Worm (Caenorhabditis elegans) whole organism, L4 larva: Measurements from ENCODE around the gene T01G5.6.

Experiments
- F10B5.3 ChIP-seq: sonication (generic microtip); optimal IDR thresholded peaks from 2 replicates; lab custom pipeline; 2016; ENCODE audit warnings: mild to moderate bottlenecking, missing genetic modification characterization, missing compliant biosample characterization
- Y105C5A.15 ChIP-seq: fragments of 200-800 bp; sonication (Bioruptor generic); IDR thresholded peaks from 2 replicates; pipeline ENCODE4 v1.3.6; 2022; ENCODE audit warnings: missing genetic modification characterization, missing compliant biosample characterization
- aly-2 ChIP-seq: sonication (generic microtip); optimal IDR thresholded peaks from 2 replicates; lab custom pipeline; 2018; ENCODE audit warnings: missing biosample characterization, missing genetic modification characterization
- arid-1 ChIP-seq: fragments of 200-800 bp; sonication (Bioruptor generic); conservative IDR thresholded peaks from 2 replicates; pipeline ENCODE4 v1.3.6; 2022; ENCODE audit warnings: missing genetic modification reagents, missing genetic modification characterization, missing compliant biosample characterization
- ceh-20 ChIP-seq: fragments of 200-800 bp; sonication (Bioruptor generic); IDR thresholded peaks from 2 replicates; pipeline ENCODE4 v1.3.6; 2022; ENCODE audit warnings: missing genetic modification reagents, missing genetic modification characterization, missing compliant biosample characterization
- daf-19 ChIP-seq: fragments of 200-800 bp; sonication (Bioruptor generic); conservative IDR thresholded peaks from 2 replicates; pipeline ENCODE4 v1.3.6; 2022; ENCODE audit warnings: missing genetic modification characterization, missing compliant biosample characterization
- duxl-1 ChIP-seq: sonication (generic microtip); optimal IDR thresholded peaks from 2 replicates; lab custom pipeline; 2016; ENCODE audit warnings: mild to moderate bottlenecking, missing genetic modification characterization, moderate library complexity, missing compliant biosample characterization; ENCODE audit not compliant: poor library complexity
- gei-8 ChIP-seq: fragments of 200-800 bp; sonication (Bioruptor generic); optimal IDR thresholded peaks from 2 replicates; lab custom pipeline; 2018; ENCODE audit warnings: mild to moderate bottlenecking, missing genetic modification characterization, missing compliant biosample characterization
- mxl-2 ChIP-seq: fragments of 200-800 bp; sonication (Bioruptor generic); conservative IDR thresholded peaks from 2 replicates; pipeline ENCODE4 v1.3.6; 2022; ENCODE audit warnings: missing genetic modification reagents, missing genetic modification characterization, missing compliant biosample characterization
- php-3 ChIP-seq: fragments of 200-800 bp; sonication (Bioruptor generic); IDR thresholded peaks from 2 replicates; pipeline ENCODE4 v1.3.6; 2022; ENCODE audit warnings: missing genetic modification reagents, missing genetic modification characterization, missing compliant biosample characterization
- skn-1 ChIP-seq: fragments of 150-350 bp; optimal IDR thresholded peaks from 2 replicates; lab custom pipeline; 2014; ENCODE audit warnings: missing biosample characterization, missing genetic modification characterization
- snpc-4 ChIP-seq: fragments of 150-350 bp; optimal IDR thresholded peaks from 2 replicates; lab custom pipeline; 2014; ENCODE audit warnings: missing biosample characterization, missing genetic modification characterization
- unc-39 ChIP-seq: sonication (generic microtip); optimal IDR thresholded peaks from 2 replicates; lab custom pipeline; 2017; ENCODE audit warnings: missing biosample characterization, missing genetic modification characterization
- zag-1 ChIP-seq: fragments of 150-350 bp; optimal IDR thresholded peaks from 2 replicates; lab custom pipeline; 2014; ENCODE audit warnings: missing biosample characterization, missing genetic modification characterization

DNA sequence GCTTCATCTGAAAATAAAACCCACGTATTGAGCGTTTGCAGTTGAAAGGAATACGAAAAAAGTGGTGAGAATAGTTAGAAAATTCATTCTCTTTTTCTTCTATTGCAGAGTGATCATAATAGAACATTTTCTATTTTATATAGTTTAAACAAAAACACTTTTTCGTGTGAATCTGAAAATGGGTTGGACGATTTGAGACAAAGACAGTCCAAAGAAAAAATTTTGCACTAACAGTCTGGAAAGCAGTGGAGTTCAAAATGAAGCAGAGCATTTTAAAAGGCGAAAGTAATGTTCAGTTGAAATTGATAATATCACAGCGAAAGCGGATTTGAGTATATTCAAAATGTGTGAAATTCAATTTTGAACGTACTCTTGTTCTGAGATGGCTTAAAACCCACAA lies 25.3 kb downstream of the T01G5.6 start, which contains the start of gene C01G10.18:
- TF ChIP-seq unc-39 (tag; lab: Kevin White, UChicago) (no peak), duxl-1 (tag; lab: Kevin White, UChicago) (no peak), php-3 (no peak), snpc-4 (tag; lab: Kevin White, UChicago) (no peak), F10B5.3 (tag; lab: Kevin White, UChicago) (no peak), gei-8 (GFP tag; lab: Kevin White, UChicago) (no peak), arid-1 (GFP tag; lab: Robert Waterston, UW) (no peak), daf-19 (GFP tag; lab: Robert Waterston, UW) (no peak), aly-2 (no peak), zag-1 (tag; lab: Kevin White, UChicago) (no peak), ceh-20 (GFP tag; lab: Robert Waterston, UW) (no peak), skn-1 (tag; lab: Kevin White, UChicago) (no peak), Y105C5A.15 (GFP tag; lab: Robert Waterston, UW) (no peak), mxl-2 (no peak)
